Fruit fly (Drosophila melanogaster): Measurements from ENCODE around the gene CG45064.
A peak's percentile ranks its signal among the peaks of the same experiment; 100 is the strongest.

Gene CG45064

dm6 chrX:14825922-14826617 lies 56.3 kb downstream of the CG45064 start, which contains the start of gene rut (continued):
- peak; percentile 95 for TF ChIP-seq CG6175 (GFP tag; IDR thresholded peaks at IDR 0.05)
- peak; percentile 4 for TF ChIP-seq ftz-f1 (GFP tag; optimal IDR thresholded peaks at IDR 0.05)
- TF ChIP-seq vnd (GFP tag; IDR thresholded peaks at IDR 0.05; ENCODE audit: partially characterized antibody) = peak; percentile 95
- no peak for TF ChIP-seq CG12155 (GFP tag; optimal IDR thresholded peaks at IDR 0.05)
- TF ChIP-seq pum (GFP tag; optimal IDR thresholded peaks at IDR 0.05) = no peak
- TF ChIP-seq ttk (GFP tag; IDR thresholded peaks at IDR 0.05) = no peak
- 0 out of 2 replicates have a peak, but pooled peaks have one; percentile 21 for TF ChIP-seq ssp (GFP tag; IDR thresholded peaks at IDR 0.05)
- TF ChIP-seq sug (tag; optimal IDR thresholded peaks at IDR 0.05) = peak; percentile 13
- TF ChIP-seq CTCF (GFP tag; optimal IDR thresholded peaks at IDR 0.05) = peak; percentile 17
- TF ChIP-seq GATAe (GFP tag; conservative IDR thresholded peaks at IDR 0.05) = no peak
- TF ChIP-seq sens (GFP tag) = peak; percentile 34
- TF ChIP-seq pb (GFP tag; optimal IDR thresholded peaks at IDR 0.05) = no peak
- TF ChIP-seq nerfin-2 (GFP tag; IDR thresholded peaks at IDR 0.05; ENCODE audit: partially characterized antibody) = peak; percentile 84
- 0 out of 3 replicates have a peak, but pooled peaks have one; percentile 7 for TF ChIP-seq CG11695 (GFP tag; IDR thresholded peaks at IDR 0.05)
- TF ChIP-seq Antp (GFP tag; optimal IDR thresholded peaks at IDR 0.05) = peak; percentile 34
- no peak for TF ChIP-seq Doc2 (GFP tag; IDR thresholded peaks at IDR 0.05)

- TF ChIP-seq CG17385 (GFP tag; optimal IDR thresholded peaks at IDR 0.05) (peak; percentile 62), crol (GFP tag; IDR thresholded peaks at IDR 0.05) (0 out of 2 replicates have a peak, but pooled peaks have one; percentile 72), CG4360 (GFP tag; IDR thresholded peaks at IDR 0.05) (peak; percentile 96), Opbp (GFP tag; IDR thresholded peaks at IDR 0.05; ENCODE audit: partially characterized antibody) (0 out of 3 replicates have a peak, but pooled peaks have one; percentile 22), CG10431 (GFP tag; optimal IDR thresholded peaks at IDR 0.05) (no peak)
These were observed 57.0 kb downstream of the CG45064 start for dm6 chrX:14825470-14825787.
